Fruit fly (Drosophila melanogaster) whole organism, embryonic: ENCODE results near the gene Polr1C.

ENCODE experiments used
- Ada2b ChIP-seq: fragments of 200-800 bp; sonication (Bioruptor generic); IDR thresholded peaks from 2 replicates; pipeline ENCODE4 v1.3.6; 2022; ENCODE audit warnings: missing biosample characterization, missing genetic modification characterization
- Atf-2 ChIP-seq: fragments of 200-800 bp; sonication (Bioruptor generic); optimal IDR thresholded peaks from 2 replicates; lab custom pipeline; 2016; ENCODE audit warnings: missing biosample characterization, missing genetic modification characterization
- BEAF-32 ChIP-seq: fragments of 200-800 bp; sonication (Bioruptor generic); optimal IDR thresholded peaks from 3 replicates; lab custom pipeline; 2017; ENCODE audit warnings: missing biosample characterization, missing genetic modification characterization, mild to moderate bottlenecking, moderate library complexity, missing genetic modification reagents
- Bgb ChIP-seq: fragments of 200-800 bp; sonication (Bioruptor generic); IDR thresholded peaks from 2 replicates; pipeline ENCODE4 v1.3.6; 2022; ENCODE audit warnings: missing biosample characterization, missing genetic modification characterization; ENCODE audit not compliant: partially characterized antibody
- CG10979 ChIP-seq: fragments of 200-800 bp; sonication (Bioruptor generic); optimal IDR thresholded peaks from 2 replicates; lab custom pipeline; 2018; ENCODE audit warnings: missing biosample characterization, mild to moderate bottlenecking, missing genetic modification characterization, moderate library complexity
- CG1233 ChIP-seq: fragments of 200-800 bp; sonication (Bioruptor generic); optimal IDR thresholded peaks from 4 replicates; lab custom pipeline; 2018; ENCODE audit warnings: missing biosample characterization, mild to moderate bottlenecking, missing genetic modification characterization
- CG15073 ChIP-seq: fragments of 200-800 bp; sonication (Bioruptor generic); optimal IDR thresholded peaks from 2 replicates; lab custom pipeline; 2016; ENCODE audit warnings: missing biosample characterization, missing genetic modification characterization
- CG1529 ChIP-seq: fragments of 200-800 bp; sonication (Bioruptor generic); optimal IDR thresholded peaks from 3 replicates; lab custom pipeline; 2018; ENCODE audit warnings: missing biosample characterization, missing genetic modification characterization
- CG16813 ChIP-seq: fragments of 200-800 bp; sonication (Bioruptor generic); IDR thresholded peaks from 3 replicates; pipeline ENCODE4 v1.3.6; 2022; ENCODE audit warnings: missing biosample characterization, missing genetic modification characterization; ENCODE audit not compliant: partially characterized antibody
- CG17328 ChIP-seq: fragments of 200-800 bp; sonication (Bioruptor generic); IDR thresholded peaks from 2 replicates; pipeline ENCODE4 v1.3.6; 2022; ENCODE audit warnings: missing biosample characterization, missing genetic modification characterization
- CG30020 ChIP-seq: fragments of 200-800 bp; optimal IDR thresholded peaks from 2 replicates; lab custom pipeline; 2019; ENCODE audit warnings: missing biosample characterization, mild to moderate bottlenecking, missing genetic modification characterization, moderate library complexity
- CG31388 ChIP-seq: fragments of 200-800 bp; sonication (Bioruptor generic); optimal IDR thresholded peaks from 2 replicates; lab custom pipeline; 2016; ENCODE audit warnings: missing biosample characterization, missing genetic modification characterization
- CG33557 ChIP-seq: fragments of 200-800 bp; sonication (Bioruptor generic); optimal IDR thresholded peaks from 2 replicates; lab custom pipeline; 2019; ENCODE audit warnings: missing biosample characterization, mild to moderate bottlenecking, missing genetic modification characterization, moderate library complexity
- CG4617 ChIP-seq: fragments of 200-800 bp; sonication (Bioruptor generic); optimal IDR thresholded peaks from 3 replicates; lab custom pipeline; 2016; ENCODE audit warnings: missing biosample characterization, missing genetic modification characterization, borderline replicate concordance
- CG5953 ChIP-seq: fragments of 200-800 bp; sonication (Bioruptor generic); IDR thresholded peaks from 2 replicates; pipeline ENCODE4 v1.3.6; 2022; ENCODE audit warnings: missing biosample characterization, missing genetic modification characterization
- CG8281 ChIP-seq: fragments of 200-800 bp; sonication (Bioruptor generic); optimal IDR thresholded peaks from 2 replicates; lab custom pipeline; 2018; ENCODE audit warnings: missing biosample characterization, mild to moderate bottlenecking, missing genetic modification characterization, moderate library complexity
- CG8478 ChIP-seq: fragments of >200 bp; optimal IDR thresholded peaks from 2 replicates; lab custom pipeline; 2018
- CG8765 ChIP-seq: fragments of 200-800 bp; sonication (Bioruptor generic); IDR thresholded peaks from 2 replicates; pipeline ENCODE4 v1.3.6; 2022; ENCODE audit warnings: missing biosample characterization, missing genetic modification characterization
- D ChIP-seq, 2 experiments: fragments of 200-800 bp in 1 of 2; fragments of >200 bp in 1 of 2; sonication (Bioruptor generic) in 1 of 2; optimal IDR thresholded peaks; 2 replicates in 1 of 2; 3 replicates in 1 of 2; lab custom pipeline; 2017; ENCODE audit warnings: mild to moderate bottlenecking in 1 of 2, missing biosample characterization in 1 of 2, missing genetic modification characterization in 1 of 2, missing genetic modification reagents in 1 of 2
- Dip3 ChIP-seq: fragments of 200-800 bp; sonication (Bioruptor generic); optimal IDR thresholded peaks from 3 replicates; lab custom pipeline; 2016; ENCODE audit warnings: missing biosample characterization, missing genetic modification characterization
- E2f2 ChIP-seq: fragments of 200-800 bp; sonication (Bioruptor generic); IDR thresholded peaks from 2 replicates; pipeline ENCODE4 v1.3.6; 2022; ENCODE audit warnings: missing biosample characterization, missing genetic modification characterization
- Fer2 ChIP-seq: fragments of 200-800 bp; sonication (Bioruptor generic); optimal IDR thresholded peaks from 2 replicates; lab custom pipeline; 2018; ENCODE audit warnings: missing biosample characterization, mild to moderate bottlenecking, missing genetic modification characterization, moderate library complexity
- Myb ChIP-seq: fragments of 200-800 bp; sonication (Bioruptor generic); optimal IDR thresholded peaks from 2 replicates; lab custom pipeline; 2016; ENCODE audit warnings: missing biosample characterization, missing genetic modification characterization
- NC2β ChIP-seq: fragments of 200-800 bp; sonication (Bioruptor generic); optimal IDR thresholded peaks from 2 replicates; lab custom pipeline; 2016; ENCODE audit warnings: missing biosample characterization, missing genetic modification characterization
- Poxn ChIP-seq: fragments of 200-800 bp; sonication (Bioruptor generic); IDR thresholded peaks from 2 replicates; pipeline ENCODE4 v1.3.6; 2022; ENCODE audit warnings: missing biosample characterization, missing genetic modification characterization
- Stat92E ChIP-seq, 3 experiments: fragments of >200 bp in 2 of 3; fragments of 200-800 bp in 1 of 3; sonication (Bioruptor generic) in 1 of 3; optimal IDR thresholded peaks; 2 replicates each; lab custom pipeline; 2017 to 2019; ENCODE audit warnings: missing biosample characterization in 3 of 3, missing genetic modification characterization in 3 of 3, mild to moderate bottlenecking in 1 of 3, moderate library complexity in 1 of 3
- ac ChIP-seq: fragments of 200-800 bp; sonication (Bioruptor generic); optimal IDR thresholded peaks from 3 replicates; lab custom pipeline; 2017; ENCODE audit warnings: missing biosample characterization, mild to moderate bottlenecking, missing genetic modification characterization
- bbx ChIP-seq: fragments of 200-800 bp; sonication (Bioruptor generic); IDR thresholded peaks from 2 replicates; pipeline ENCODE4 v1.3.6; 2022; ENCODE audit warnings: missing biosample characterization, missing genetic modification characterization; ENCODE audit not compliant: partially characterized antibody
- bsh ChIP-seq, 2 experiments: fragments of 200-800 bp; sonication (Bioruptor generic); optimal IDR thresholded peaks; 2 replicates each; lab custom pipeline; 2017 to 2018; ENCODE audit warnings: mild to moderate bottlenecking in 2 of 2, missing biosample characterization in 2 of 2, missing genetic modification characterization in 2 of 2, moderate library complexity in 1 of 2
- dati ChIP-seq: fragments of 200-800 bp; sonication (Bioruptor generic); IDR thresholded peaks from 2 replicates; pipeline ENCODE4 v1.3.6; 2022; ENCODE audit warnings: missing biosample characterization, missing genetic modification characterization
- exex ChIP-seq: fragments of 200-800 bp; sonication (Bioruptor generic); optimal IDR thresholded peaks from 4 replicates; lab custom pipeline; 2018; ENCODE audit warnings: missing biosample characterization, mild to moderate bottlenecking, missing genetic modification characterization, moderate library complexity
- fd64A ChIP-seq: fragments of 200-800 bp; sonication (Bioruptor generic); optimal IDR thresholded peaks from 3 replicates; lab custom pipeline; 2018; ENCODE audit warnings: missing biosample characterization, mild to moderate bottlenecking, missing genetic modification characterization
- gcm2 ChIP-seq: fragments of 200-800 bp; sonication (Bioruptor generic); optimal IDR thresholded peaks from 2 replicates; lab custom pipeline; 2016; ENCODE audit warnings: missing biosample characterization, missing genetic modification characterization
- gfzf ChIP-seq: fragments of 200-800 bp; sonication (Bioruptor generic); optimal IDR thresholded peaks from 2 replicates; lab custom pipeline; 2016; ENCODE audit warnings: missing biosample characterization, mild to moderate bottlenecking, missing genetic modification characterization, moderate library complexity
- inv ChIP-seq: fragments of 200-800 bp; sonication (Bioruptor generic); IDR thresholded peaks from 2 replicates; pipeline ENCODE4 v1.3.6; 2022; ENCODE audit warnings: missing biosample characterization, missing genetic modification characterization; ENCODE audit not compliant: partially characterized antibody
- lbe ChIP-seq: fragments of 200-800 bp; sonication (Bioruptor generic); optimal IDR thresholded peaks from 2 replicates; lab custom pipeline; 2016; ENCODE audit warnings: missing biosample characterization, mild to moderate bottlenecking, missing genetic modification characterization
- lola ChIP-seq, 3 experiments: fragments of >200 bp in 2 of 3; fragments of 200-800 bp in 1 of 3; sonication (Bioruptor generic) in 1 of 3; optimal IDR thresholded peaks; 2 replicates each; lab custom pipeline; 2017 to 2019; ENCODE audit warnings: missing biosample characterization in 3 of 3, missing genetic modification characterization in 3 of 3, mild to moderate bottlenecking in 1 of 3, moderate library complexity in 1 of 3
- mam ChIP-seq: fragments of 200-800 bp; sonication (Bioruptor generic); optimal IDR thresholded peaks from 3 replicates; lab custom pipeline; 2016; ENCODE audit warnings: missing biosample characterization, missing genetic modification characterization
- org-1 ChIP-seq: fragments of 200-800 bp; sonication (Bioruptor generic); optimal IDR thresholded peaks from 2 replicates; lab custom pipeline; 2017; ENCODE audit warnings: missing biosample characterization, missing genetic modification characterization
- repo ChIP-seq: fragments of 200-800 bp; sonication (Bioruptor generic); optimal IDR thresholded peaks from 2 replicates; lab custom pipeline; 2016; ENCODE audit warnings: missing biosample characterization, missing genetic modification characterization
- row ChIP-seq: fragments of 200-800 bp; sonication (Bioruptor generic); IDR thresholded peaks from 3 replicates; pipeline ENCODE4 v1.3.6; 2022; ENCODE audit warnings: missing biosample characterization, missing genetic modification characterization
- sens-2 ChIP-seq: fragments of 200-800 bp; sonication (Bioruptor generic); IDR thresholded peaks from 2 replicates; pipeline ENCODE4 v1.3.6; 2022; ENCODE audit warnings: missing biosample characterization, missing genetic modification characterization
- slp2 ChIP-seq: fragments of 200-800 bp; sonication (Bioruptor generic); optimal IDR thresholded peaks from 2 replicates; lab custom pipeline; 2016; ENCODE audit warnings: missing biosample characterization, missing genetic modification characterization
- stc ChIP-seq: fragments of 200-800 bp; sonication (Bioruptor generic); IDR thresholded peaks from 2 replicates; pipeline ENCODE4 v1.3.6; 2022; ENCODE audit warnings: missing biosample characterization, missing genetic modification characterization
- toy ChIP-seq: fragments of 200-800 bp; sonication (Bioruptor generic); IDR thresholded peaks from 2 replicates; pipeline ENCODE4 v1.3.6; 2022; ENCODE audit warnings: missing biosample characterization, missing genetic modification characterization
- unc-4 ChIP-seq: fragments of 200-800 bp; sonication (Bioruptor generic); IDR thresholded peaks from 2 replicates; pipeline ENCODE4 v1.3.6; 2022; ENCODE audit warnings: missing biosample characterization, missing genetic modification characterization; ENCODE audit not compliant: partially characterized antibody
- yki ChIP-seq: fragments of >200 bp; optimal IDR thresholded peaks from 3 replicates; lab custom pipeline; 2018
- zen ChIP-seq: fragments of 200-800 bp; sonication (Bioruptor generic); optimal IDR thresholded peaks from 3 replicates; lab custom pipeline; 2018; ENCODE audit warnings: missing biosample characterization, mild to moderate bottlenecking, missing genetic modification characterization, moderate library complexity

Polr1C gene

dm6 chr2L:4945300-4945699, 23.5 kb upstream of the Polr1C start, which contains the start of the genes mRpL24 and betaggt-I (continued):
- TF ChIP-seq Poxn (GFP tag; lab: Robert Waterston, UW) = peak; percentile 86
- peak; percentile 95 for TF ChIP-seq CG1233 (GFP tag; lab: Kevin White, UChicago)
- TF ChIP-seq CG8765 = peak; percentile 95
- TF ChIP-seq CG10979 = peak; percentile 96
- TF ChIP-seq E2f2 (GFP tag; lab: Robert Waterston, UW) = peak; percentile 81
- peak; percentile 70 for TF ChIP-seq gcm2 (GFP tag; lab: Kevin White, UChicago)
- no peak for TF ChIP-seq CG8478
- no peak for TF ChIP-seq unc-4 (GFP tag; lab: Robert Waterston, UW)
- peak; percentile 23 for TF ChIP-seq ac (GFP tag; lab: Kevin White, UChicago)

dm6 chr2L:4949453-4950045, 19.3 kb upstream of the Polr1C start, which contains the start of gene jet:
TSS of gene jet (minus strand) at chr2L:4949784.
- TF ChIP-seq CG17328 = no peak
- no peak for TF ChIP-seq toy
- peak; percentile 19; the same call in 1 of the 3 replicates for TF ChIP-seq row (GFP tag; lab: Robert Waterston, UW)
- peak; percentile 76 for TF ChIP-seq Bgb (GFP tag; lab: Robert Waterston, UW)
- peak; percentile 8 for TF ChIP-seq Myb (GFP tag; lab: Kevin White, UChicago)
- peak; percentile 72 for TF ChIP-seq exex (tag; lab: Kevin White, UChicago)
- peak; percentile 48 for TF ChIP-seq bbx (GFP tag; lab: Robert Waterston, UW)
- TF ChIP-seq CG4617 = peak; percentile 53
- TF ChIP-seq inv = 0 out of 2 replicates have a peak, but pooled peaks have one; percentile 8
- TF ChIP-seq bsh (GFP tag; optimal IDR thresholded peaks at IDR 0.05; lab: Kevin White, UChicago) = no peak
- no peak for TF ChIP-seq Stat92E (GFP tag; optimal IDR thresholded peaks at IDR 0.05; lab: Kevin White, UChicago)
- TF ChIP-seq CG33557 (GFP tag; lab: Kevin White, UChicago) = no peak
- no peak for TF ChIP-seq Atf-2
- no peak for TF ChIP-seq CG15073 (GFP tag; lab: Kevin White, UChicago)
- no peak for TF ChIP-seq CG31388
- TF ChIP-seq yki (lab: Kevin White, UChicago) = no peak
- no peak for TF ChIP-seq CG1529 (GFP tag; lab: Kevin White, UChicago)
- peak; percentile 22 for TF ChIP-seq zen (tag; lab: Kevin White, UChicago)
- TF ChIP-seq CG10979 = no peak
- TF ChIP-seq gfzf (GFP tag; lab: Kevin White, UChicago) = peak; percentile 43
- no peak for TF ChIP-seq D (optimal IDR thresholded peaks at IDR 0.05; lab: Kevin White, UChicago)
- TF ChIP-seq D (GFP tag; optimal IDR thresholded peaks at IDR 0.05; lab: Kevin White, UChicago) = no peak
- TF ChIP-seq lola (GFP tag; optimal IDR thresholded peaks at IDR 0.05; lab: Kevin White, UChicago) = no peak
- no peak for TF ChIP-seq sens-2 (GFP tag; lab: Robert Waterston, UW)
- TF ChIP-seq lbe (GFP tag; lab: Kevin White, UChicago) = no peak
- peak; percentile 67 for TF ChIP-seq CG16813 (GFP tag; lab: Robert Waterston, UW)
- TF ChIP-seq slp2 (GFP tag; lab: Kevin White, UChicago) = no peak
- TF ChIP-seq repo = no peak
- TF ChIP-seq NC2β = no peak
- no peak for TF ChIP-seq Dip3 (GFP tag; lab: Kevin White, UChicago)
- no peak for TF ChIP-seq dati (GFP tag; lab: Robert Waterston, UW)
- TF ChIP-seq CG8281 (tag; lab: Kevin White, UChicago) = no peak
- TF ChIP-seq stc (GFP tag; lab: Robert Waterston, UW) = no peak
- no peak for TF ChIP-seq Ada2b (GFP tag; lab: Robert Waterston, UW)
- no peak for TF ChIP-seq fd64A
- no peak for TF ChIP-seq Fer2
- peak; percentile 24 for TF ChIP-seq BEAF-32 (GFP tag; lab: Kevin White, UChicago)
- TF ChIP-seq org-1 (GFP tag; lab: Kevin White, UChicago) = no peak
- no peak for TF ChIP-seq mam (GFP tag; lab: Kevin White, UChicago)
- TF ChIP-seq CG30020 (tag; lab: Kevin White, UChicago) = no peak
- no peak for TF ChIP-seq CG5953 (GFP tag; lab: Robert Waterston, UW)
